Worm (Caenorhabditis elegans) whole organism, early embryonic: ENCODE data around the gene F49E8.6.

Experiments used
- F13C5.2 ChIP-seq: sonication (generic microtip); optimal IDR thresholded peaks from 2 replicates; lab custom pipeline; 2017; ENCODE audit warnings: mild to moderate bottlenecking, missing genetic modification characterization, inconsistent platforms, missing compliant biosample characterization
- aly-1 ChIP-seq: sonication (generic microtip); optimal IDR thresholded peaks from 2 replicates; lab custom pipeline; 2016; ENCODE audit warnings: missing genetic modification characterization, missing compliant biosample characterization
- ama-1 ChIP-seq: fragments of 150-350 bp; optimal IDR thresholded peaks from 2 replicates; lab custom pipeline; 2014
- ceh-13 ChIP-seq: fragments of 200-800 bp; sonication (Bioruptor generic); optimal IDR thresholded peaks from 2 replicates; lab custom pipeline; 2018; ENCODE audit warnings: mild to moderate bottlenecking, missing genetic modification characterization, missing compliant biosample characterization
- ceh-36 ChIP-seq: sonication (generic microtip); optimal IDR thresholded peaks from 2 replicates; lab custom pipeline; 2016; ENCODE audit warnings: missing genetic modification characterization, inconsistent platforms, missing compliant biosample characterization
- ets-7 ChIP-seq: sonication (generic microtip); optimal IDR thresholded peaks from 2 replicates; lab custom pipeline; 2016; ENCODE audit warnings: missing genotype, missing genetic modification characterization, missing compliant biosample characterization
- flt-1 ChIP-seq: fragments of 200-800 bp; sonication (Bioruptor generic); IDR thresholded peaks from 2 replicates; pipeline ENCODE4 v1.3.6; 2022; ENCODE audit warnings: missing genetic modification characterization, missing compliant biosample characterization
- hmg-4 ChIP-seq: fragments of 200-800 bp; sonication (Bioruptor generic); optimal IDR thresholded peaks from 2 replicates; lab custom pipeline; 2018; ENCODE audit warnings: mild to moderate bottlenecking, missing genetic modification characterization, missing compliant biosample characterization
- hnd-1 ChIP-seq: sonication (generic microtip); optimal IDR thresholded peaks from 2 replicates; lab custom pipeline; 2016; ENCODE audit warnings: missing genetic modification characterization, missing compliant biosample characterization
- scrt-1 ChIP-seq: fragments of 200-800 bp; sonication (Bioruptor generic); IDR thresholded peaks from 2 replicates; pipeline ENCODE4 v1.3.6; 2022; ENCODE audit warnings: missing genetic modification characterization, missing compliant biosample characterization
- sea-1 ChIP-seq: fragments of 200-800 bp; sonication (Bioruptor generic); conservative IDR thresholded peaks from 2 replicates; pipeline ENCODE4 v1.3.6; 2022; ENCODE audit warnings: missing genetic modification characterization, missing compliant biosample characterization
- tbx-11 ChIP-seq: fragments of 200-800 bp; sonication (Bioruptor generic); IDR thresholded peaks from 2 replicates; pipeline ENCODE4 v1.3.6; 2022; ENCODE audit warnings: missing genetic modification characterization, missing compliant biosample characterization
- tra-4 ChIP-seq: sonication (generic microtip); optimal IDR thresholded peaks from 2 replicates; lab custom pipeline; 2017; ENCODE audit warnings: missing genetic modification characterization, missing compliant biosample characterization

DNA sequence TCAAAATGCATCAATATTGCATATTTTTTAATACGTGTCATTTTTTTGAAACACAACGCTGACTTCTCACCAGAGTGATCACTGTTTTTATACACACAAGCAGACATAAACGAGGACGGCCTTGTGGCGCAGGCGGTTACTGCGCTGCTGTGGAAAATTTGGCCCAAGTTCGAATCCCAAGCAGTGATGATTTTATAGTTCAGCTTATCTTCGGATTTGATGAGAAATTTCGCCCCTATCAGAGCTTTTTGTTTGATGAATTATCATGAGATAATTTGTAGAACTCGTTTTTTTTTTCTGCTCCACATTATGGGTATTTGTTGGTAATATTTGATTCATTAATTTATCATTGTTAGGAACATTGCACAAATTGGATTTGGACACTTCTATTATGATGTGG is 19.5 kb upstream of the F49E8.6 start:
- TF ChIP-seq sea-1 (peak; percentile 97), scrt-1 (GFP tag; lab: Robert Waterston, UW) (peak; percentile 95), ets-7 (peak; percentile 90), hmg-4 (GFP tag; lab: Kevin White, UChicago) (peak; percentile 99), tbx-11 (GFP tag; lab: Robert Waterston, UW) (peak; percentile 92), tra-4 (tag; lab: Kevin White, UChicago) (peak; percentile 96), ama-1 (lab: Kevin White, UChicago) (peak; percentile 5), F13C5.2 (tag; lab: Kevin White, UChicago) (peak; percentile 95), aly-1 (tag; lab: Kevin White, UChicago) (peak; percentile 95), ceh-36 (tag; lab: Kevin White, UChicago) (peak; percentile 96), flt-1 (GFP tag; lab: Robert Waterston, UW) (peak; percentile 97), ceh-13 (GFP tag; lab: Kevin White, UChicago) (peak; percentile 87), hnd-1 (tag; lab: Kevin White, UChicago) (peak; percentile 96)
